Worm (Caenorhabditis elegans) whole organism, young adult: ENCODE results near the gene mig-22.
A peak's percentile ranks its signal among the peaks of the same experiment; 100 is the strongest.

Source experiments
- B0019.2 ChIP-seq: fragments of 200-800 bp; sonication (Bioruptor generic); conservative IDR thresholded peaks from 2 replicates; pipeline ENCODE4 v1.3.6; 2022; ENCODE audit warnings: missing genetic modification reagents, missing genetic modification characterization, missing compliant biosample characterization
- B0336.3 ChIP-seq: fragments of 200-800 bp; sonication (Bioruptor generic); IDR thresholded peaks from 2 replicates; pipeline ENCODE4 v1.3.6; 2022; ENCODE audit warnings: missing genetic modification characterization, missing compliant biosample characterization
- D2030.7 ChIP-seq: fragments of 200-800 bp; sonication (Bioruptor generic); IDR thresholded peaks from 2 replicates; pipeline ENCODE4 v1.3.6; 2022; ENCODE audit warnings: missing genetic modification reagents, missing genetic modification characterization, missing compliant biosample characterization
- F22D6.2 ChIP-seq: sonication (generic microtip); optimal IDR thresholded peaks from 2 replicates; lab custom pipeline; 2016; ENCODE audit warnings: mild to moderate bottlenecking, missing genetic modification characterization, missing compliant biosample characterization
- F37B4.10 ChIP-seq: fragments of 200-800 bp; sonication (Bioruptor generic); IDR thresholded peaks from 2 replicates; pipeline ENCODE4 v1.3.6; 2022; ENCODE audit warnings: missing genetic modification characterization, missing compliant biosample characterization
- F39B2.1 ChIP-seq: fragments of 200-800 bp; sonication (Bioruptor generic); IDR thresholded peaks from 2 replicates; pipeline ENCODE4 v1.3.6; 2022; ENCODE audit warnings: missing genetic modification reagents, missing genetic modification characterization, missing compliant biosample characterization
- F49E8.2 ChIP-seq: sonication (generic microtip); optimal IDR thresholded peaks from 3 replicates; lab custom pipeline; 2017; ENCODE audit warnings: missing genetic modification characterization, mild to moderate bottlenecking, missing compliant biosample characterization, antibody characterized with exemption, moderate library complexity; ENCODE audit not compliant: insufficient read depth
- F52B5.7 ChIP-seq: sonication (generic microtip); optimal IDR thresholded peaks from 2 replicates; lab custom pipeline; 2016; ENCODE audit warnings: mild to moderate bottlenecking, missing genetic modification characterization, missing compliant biosample characterization
- F55B11.4 ChIP-seq: sonication (generic microtip); optimal IDR thresholded peaks from 2 replicates; lab custom pipeline; 2016; ENCODE audit warnings: missing compliant biosample characterization, missing genetic modification characterization, borderline replicate concordance; ENCODE audit not compliant: insufficient read depth
- F57C9.4 ChIP-seq: sonication (generic microtip); optimal IDR thresholded peaks from 2 replicates; lab custom pipeline; 2017; ENCODE audit warnings: mild to moderate bottlenecking, missing genetic modification characterization, missing compliant biosample characterization
- K11D2.4 ChIP-seq: fragments of 200-800 bp; sonication (Bioruptor generic); IDR thresholded peaks from 2 replicates; pipeline ENCODE4 v1.3.6; 2022; ENCODE audit warnings: missing genetic modification reagents, missing genetic modification characterization, missing compliant biosample characterization
- K12H6.12 ChIP-seq: fragments of 200-800 bp; sonication (Bioruptor generic); optimal IDR thresholded peaks from 2 replicates; lab custom pipeline; 2018; ENCODE audit warnings: mild to moderate bottlenecking, missing genetic modification characterization, missing compliant biosample characterization
- Y95B8A.8 ChIP-seq: fragments of 200-800 bp; sonication (Bioruptor generic); IDR thresholded peaks from 2 replicates; pipeline ENCODE4 v1.3.6; 2022; ENCODE audit warnings: missing genetic modification reagents, missing genetic modification characterization, missing compliant biosample characterization
- ZK185.1 ChIP-seq: sonication (generic microtip); optimal IDR thresholded peaks from 2 replicates; lab custom pipeline; 2016; ENCODE audit warnings: mild to moderate bottlenecking, missing genetic modification characterization, missing compliant biosample characterization; ENCODE audit not compliant: poor library complexity, severe bottlenecking
- aptf-3 ChIP-seq: fragments of 200-800 bp; sonication (Bioruptor generic); IDR thresholded peaks from 2 replicates; pipeline ENCODE4 v1.3.6; 2022; ENCODE audit warnings: missing genetic modification characterization, missing compliant biosample characterization
- atf-7 ChIP-seq: sonication (generic microtip); optimal IDR thresholded peaks from 2 replicates; lab custom pipeline; 2017; ENCODE audit warnings: mild to moderate bottlenecking, missing genetic modification characterization, missing compliant biosample characterization
- attf-5 ChIP-seq: fragments of 200-800 bp; sonication (Bioruptor generic); optimal IDR thresholded peaks from 2 replicates; lab custom pipeline; 2018; ENCODE audit warnings: mild to moderate bottlenecking, missing genetic modification characterization, missing compliant biosample characterization
- cebp-1 ChIP-seq, 2 experiments: fragments of 200-800 bp in 1 of 2; sonication (Bioruptor generic) in 1 of 2; sonication (generic microtip) in 1 of 2; IDR thresholded peaks in 1 of 2; optimal IDR thresholded peaks in 1 of 2; 2 replicates each; pipeline versions ENCODE4 v1.3.6 to Lab custom; 2017 to 2022; ENCODE audit warnings: missing compliant biosample characterization in 2 of 2, missing genetic modification characterization in 2 of 2, mild to moderate bottlenecking in 1 of 2, missing genetic modification reagents in 1 of 2, moderate library complexity in 1 of 2
- cebp-2 ChIP-seq: fragments of 200-800 bp; sonication (Bioruptor generic); IDR thresholded peaks from 2 replicates; pipeline ENCODE4 v1.3.6; 2022; ENCODE audit warnings: missing genetic modification characterization, missing compliant biosample characterization
- ceh-27 ChIP-seq: fragments of 200-800 bp; sonication (Bioruptor generic); optimal IDR thresholded peaks from 2 replicates; lab custom pipeline; 2018; ENCODE audit warnings: mild to moderate bottlenecking, missing genetic modification characterization, moderate library complexity, missing compliant biosample characterization
- ceh-40 ChIP-seq: fragments of 200-800 bp; sonication (Bioruptor generic); IDR thresholded peaks from 2 replicates; pipeline ENCODE4 v1.3.6; 2022; ENCODE audit warnings: missing genetic modification characterization, missing compliant biosample characterization
- ceh-58 ChIP-seq: fragments of 200-800 bp; sonication (Bioruptor generic); IDR thresholded peaks from 2 replicates; pipeline ENCODE4 v1.3.6; 2022; ENCODE audit warnings: missing genetic modification characterization, missing compliant biosample characterization
- ceh-79 ChIP-seq: sonication (generic microtip); optimal IDR thresholded peaks from 2 replicates; lab custom pipeline; 2017; ENCODE audit warnings: mild to moderate bottlenecking, missing genetic modification characterization, missing compliant biosample characterization
- ceh-91 ChIP-seq: fragments of 200-800 bp; sonication (Bioruptor generic); IDR thresholded peaks from 2 replicates; pipeline ENCODE4 v1.3.6; 2022; ENCODE audit warnings: missing genetic modification reagents, missing genetic modification characterization, missing compliant biosample characterization
- egl-18 ChIP-seq: fragments of 200-800 bp; sonication (Bioruptor generic); IDR thresholded peaks from 2 replicates; pipeline ENCODE4 v1.3.6; 2022; ENCODE audit warnings: missing genetic modification reagents, missing genetic modification characterization, missing compliant biosample characterization
- ekl-4 ChIP-seq: fragments of 200-800 bp; sonication (Bioruptor generic); IDR thresholded peaks from 2 replicates; pipeline ENCODE4 v1.3.6; 2022; ENCODE audit warnings: missing genetic modification reagents, missing genetic modification characterization, missing compliant biosample characterization
- ets-4 ChIP-seq: fragments of 200-800 bp; sonication (Bioruptor generic); optimal IDR thresholded peaks from 2 replicates; lab custom pipeline; 2018; ENCODE audit warnings: mild to moderate bottlenecking, missing genetic modification characterization, missing compliant biosample characterization
- fkh-3 ChIP-seq: sonication (generic microtip); optimal IDR thresholded peaks from 2 replicates; lab custom pipeline; 2016; ENCODE audit warnings: mild to moderate bottlenecking, missing genetic modification characterization, missing compliant biosample characterization
- him-1 ChIP-seq: sonication (generic microtip); optimal IDR thresholded peaks from 2 replicates; lab custom pipeline; 2016; ENCODE audit warnings: missing genotype, missing genetic modification reagents, missing genetic modification characterization, missing compliant biosample characterization
- hlh-26 ChIP-seq: fragments of 200-800 bp; sonication (Bioruptor generic); conservative IDR thresholded peaks from 2 replicates; pipeline ENCODE4 v1.3.6; 2022; ENCODE audit warnings: missing genetic modification reagents, missing genetic modification characterization, missing compliant biosample characterization
- hmg-1.2 ChIP-seq: fragments of 200-800 bp; sonication (Bioruptor generic); IDR thresholded peaks from 2 replicates; pipeline ENCODE4 v1.3.6; 2022; ENCODE audit warnings: missing genetic modification reagents, missing genetic modification characterization, missing compliant biosample characterization
- lin-26 ChIP-seq: fragments of 200-800 bp; sonication (Bioruptor generic); IDR thresholded peaks from 2 replicates; pipeline ENCODE4 v1.3.6; 2022; ENCODE audit warnings: missing genetic modification reagents, missing genetic modification characterization, missing compliant biosample characterization
- lsl-1 ChIP-seq: fragments of 200-800 bp; sonication (Bioruptor generic); optimal IDR thresholded peaks from 2 replicates; lab custom pipeline; 2018; ENCODE audit warnings: mild to moderate bottlenecking, missing genetic modification characterization, moderate library complexity, missing compliant biosample characterization
- lsy-27 ChIP-seq: sonication (generic microtip); optimal IDR thresholded peaks from 2 replicates; lab custom pipeline; 2017; ENCODE audit warnings: missing genetic modification characterization, mild to moderate bottlenecking, missing compliant biosample characterization, antibody characterized with exemption, missing genotype, borderline replicate concordance; ENCODE audit not compliant: insufficient read depth
- madf-10 ChIP-seq: sonication (generic microtip); optimal IDR thresholded peaks from 2 replicates; lab custom pipeline; 2016; ENCODE audit warnings: mild to moderate bottlenecking, missing genetic modification characterization, missing compliant biosample characterization
- madf-3 ChIP-seq: fragments of 200-800 bp; sonication (Bioruptor generic); IDR thresholded peaks from 2 replicates; pipeline ENCODE4 v1.3.6; 2022; ENCODE audit warnings: missing genetic modification reagents, missing genetic modification characterization, missing compliant biosample characterization
- madf-6 ChIP-seq: fragments of 200-800 bp; sonication (Bioruptor generic); IDR thresholded peaks from 2 replicates; pipeline ENCODE4 v1.3.6; 2022; ENCODE audit warnings: missing genetic modification reagents, missing genetic modification characterization, missing compliant biosample characterization
- mel-28 ChIP-seq: sonication (generic microtip); optimal IDR thresholded peaks from 2 replicates; lab custom pipeline; 2016; ENCODE audit warnings: borderline replicate concordance, mild to moderate bottlenecking, missing genetic modification characterization, missing compliant biosample characterization
- mes-4 ChIP-seq: sonication (generic microtip); optimal IDR thresholded peaks from 2 replicates; lab custom pipeline; 2016; ENCODE audit warnings: missing genotype, missing genetic modification characterization, missing compliant biosample characterization
- nhr-27 ChIP-seq: fragments of 200-800 bp; sonication (Bioruptor generic); optimal IDR thresholded peaks from 2 replicates; lab custom pipeline; 2018; ENCODE audit warnings: mild to moderate bottlenecking, missing genetic modification characterization, moderate library complexity, missing compliant biosample characterization
- nhr-80 ChIP-seq: sonication (generic microtip); optimal IDR thresholded peaks from 2 replicates; lab custom pipeline; 2016; ENCODE audit warnings: missing genetic modification characterization, missing compliant biosample characterization
- repo-1 ChIP-seq: sonication (generic microtip); optimal IDR thresholded peaks from 2 replicates; lab custom pipeline; 2017; ENCODE audit warnings: mild to moderate bottlenecking, missing genetic modification characterization, missing compliant biosample characterization
- snpc-1.3 ChIP-seq: sonication (generic microtip); optimal IDR thresholded peaks from 2 replicates; lab custom pipeline; 2017; ENCODE audit warnings: missing genetic modification characterization, mild to moderate bottlenecking, missing compliant biosample characterization, antibody characterized with exemption, moderate library complexity, missing genotype, missing genetic modification reagents; ENCODE audit not compliant: insufficient read depth
- snpc-3.4 ChIP-seq: sonication (generic microtip); optimal IDR thresholded peaks from 2 replicates; lab custom pipeline; 2017; ENCODE audit warnings: missing genetic modification characterization, mild to moderate bottlenecking, missing compliant biosample characterization, antibody characterized with exemption, moderate library complexity, missing genotype, missing genetic modification reagents
- sptf-2 ChIP-seq: fragments of 200-800 bp; sonication (Bioruptor generic); optimal IDR thresholded peaks from 2 replicates; lab custom pipeline; 2018; ENCODE audit warnings: mild to moderate bottlenecking, missing genetic modification characterization, missing compliant biosample characterization
- tbx-9 ChIP-seq: sonication (generic microtip); optimal IDR thresholded peaks from 2 replicates; lab custom pipeline; 2016; ENCODE audit warnings: borderline replicate concordance, missing genetic modification characterization, inconsistent platforms, missing compliant biosample characterization
- tlf-1 ChIP-seq: fragments of 200-800 bp; sonication (Bioruptor generic); optimal IDR thresholded peaks from 2 replicates; lab custom pipeline; 2018; ENCODE audit warnings: mild to moderate bottlenecking, missing genetic modification characterization, missing compliant biosample characterization
- unc-130 ChIP-seq: sonication (generic microtip); optimal IDR thresholded peaks from 2 replicates; lab custom pipeline; 2016; ENCODE audit warnings: missing genetic modification reagents, missing genetic modification characterization, missing compliant biosample characterization
- zfh-2 ChIP-seq: fragments of 200-800 bp; sonication (Bioruptor generic); conservative IDR thresholded peaks from 2 replicates; pipeline ENCODE4 v1.3.6; 2022; ENCODE audit warnings: missing genetic modification reagents, missing genetic modification characterization, missing compliant biosample characterization

mig-22 gene

ce11 chrIII:8749487-8749886 is 17.7 kb downstream of the mig-22 start, which contains the start of gene sma-2 (continued):
- TF ChIP-seq F37B4.10 (GFP tag; lab: Robert Waterston, UW) (no peak), K12H6.12 (tag; lab: Kevin White, UChicago) (no peak), hlh-26 (GFP tag; lab: Robert Waterston, UW) (no peak), tbx-9 (tag; lab: Kevin White, UChicago) (no peak), D2030.7 (no peak), ZK185.1 (tag; lab: Kevin White, UChicago) (peak; percentile 33), ceh-91 (no peak), ekl-4 (GFP tag; lab: Robert Waterston, UW) (no peak), mel-28 (tag; lab: Kevin White, UChicago) (no peak), snpc-3.4 (tag; lab: Kevin White, UChicago) (no peak), him-1 (tag; lab: Kevin White, UChicago) (no peak), F57C9.4 (tag; lab: Kevin White, UChicago) (no peak), madf-6 (GFP tag; lab: Robert Waterston, UW) (no peak), hmg-1.2 (peak; percentile 85), nhr-27 (no peak), lsl-1 (GFP tag; lab: Kevin White, UChicago) (no peak), F52B5.7 (tag; lab: Kevin White, UChicago) (no peak), lsy-27 (tag; lab: Kevin White, UChicago) (no peak), F49E8.2 (no peak), nhr-80 (tag; lab: Kevin White, UChicago) (peak; percentile 93), ceh-58 (GFP tag; lab: Robert Waterston, UW) (no peak), lin-26 (no peak), ets-4 (GFP tag; lab: Kevin White, UChicago) (peak; percentile 18), sptf-2 (GFP tag; lab: Kevin White, UChicago) (no peak), aptf-3 (no peak), cebp-1 (GFP tag; IDR thresholded peaks at IDR 0.05; lab: Robert Waterston, UW) (no peak), cebp-1 (tag; optimal IDR thresholded peaks at IDR 0.05; lab: Kevin White, UChicago) (peak; percentile 73), unc-130 (GFP tag; lab: Kevin White, UChicago) (no peak), attf-5 (peak; percentile 68), ceh-40 (GFP tag; lab: Robert Waterston, UW) (no peak), B0336.3 (peak; percentile 44; the same call in 1 of the 2 replicates), repo-1 (tag; lab: Kevin White, UChicago) (no peak), ceh-27 (GFP tag; lab: Kevin White, UChicago) (no peak), ceh-79 (no peak), Y95B8A.8 (GFP tag; lab: Robert Waterston, UW) (no peak), egl-18 (no peak), cebp-2 (no peak), F39B2.1 (GFP tag; lab: Robert Waterston, UW) (no peak), fkh-3 (tag; lab: Kevin White, UChicago) (no peak), madf-10 (tag; lab: Kevin White, UChicago) (peak; percentile 25), B0019.2 (GFP tag; lab: Robert Waterston, UW) (no peak), F22D6.2 (no peak), K11D2.4 (GFP tag; lab: Robert Waterston, UW) (no peak), snpc-1.3 (no peak), zfh-2 (GFP tag; lab: Robert Waterston, UW) (no peak), atf-7 (peak; percentile 68), tlf-1 (GFP tag; lab: Kevin White, UChicago) (no peak), F55B11.4 (tag; lab: Kevin White, UChicago) (no peak), mes-4 (no peak), madf-3 (no peak)
